Fruit fly (Drosophila melanogaster) whole organism, embryonic: Measurements from ENCODE around the gene CG13403.

Experiments
- ATbp ChIP-seq: fragments of 200-800 bp; sonication (Bioruptor generic); optimal IDR thresholded peaks from 2 replicates; lab custom pipeline; 2017; ENCODE audit warnings: missing biosample characterization, mild to moderate bottlenecking, missing genetic modification characterization, missing genetic modification reagents
- Atf3 ChIP-seq: fragments of 200-800 bp; sonication (Bioruptor generic); optimal IDR thresholded peaks from 3 replicates; lab custom pipeline; 2016; ENCODE audit warnings: missing biosample characterization, missing genetic modification characterization
- Awh ChIP-seq: fragments of 200-800 bp; sonication (Bioruptor generic); IDR thresholded peaks from 2 replicates; pipeline ENCODE4, ENCODE4 v1.3.6; 2022; ENCODE audit warnings: missing biosample characterization, missing genetic modification characterization
- Bdp1 ChIP-seq: fragments of 200-800 bp; sonication (Bioruptor generic); optimal IDR thresholded peaks from 3 replicates; lab custom pipeline; 2016; ENCODE audit warnings: missing biosample characterization, missing genetic modification characterization
- CG10462 ChIP-seq: fragments of 200-800 bp; sonication (Bioruptor generic); optimal IDR thresholded peaks from 2 replicates; lab custom pipeline; 2016; ENCODE audit warnings: missing biosample characterization, missing genetic modification characterization
- CG11456 ChIP-seq: fragments of 200-800 bp; sonication (Bioruptor generic); IDR thresholded peaks from 3 replicates; pipeline ENCODE4 v1.3.6; 2022; ENCODE audit warnings: missing biosample characterization, missing genetic modification characterization
- CG11504 ChIP-seq: fragments of 200-800 bp; sonication (Bioruptor generic); optimal IDR thresholded peaks from 3 replicates; lab custom pipeline; 2019; ENCODE audit warnings: missing biosample characterization, mild to moderate bottlenecking, missing genetic modification characterization, moderate library complexity
- CG13296 ChIP-seq: fragments of 200-800 bp; sonication (Bioruptor generic); optimal IDR thresholded peaks from 3 replicates; lab custom pipeline; 2018; ENCODE audit warnings: missing biosample characterization, mild to moderate bottlenecking, missing genetic modification characterization
- CG13775 ChIP-seq: fragments of 200-800 bp; sonication (Bioruptor generic); optimal IDR thresholded peaks from 3 replicates; lab custom pipeline; 2017; ENCODE audit warnings: missing biosample characterization, mild to moderate bottlenecking, missing genetic modification characterization
- CG14014 ChIP-seq: fragments of 200-800 bp; sonication (Bioruptor generic); IDR thresholded peaks from 2 replicates; pipeline ENCODE4 v1.3.6; 2022; ENCODE audit warnings: missing biosample characterization, missing genetic modification characterization
- CG15011 ChIP-seq: fragments of 200-800 bp; sonication (Bioruptor generic); optimal IDR thresholded peaks from 3 replicates; lab custom pipeline; 2018; ENCODE audit warnings: missing biosample characterization, mild to moderate bottlenecking, missing genetic modification characterization
- CG1529 ChIP-seq: fragments of 200-800 bp; sonication (Bioruptor generic); optimal IDR thresholded peaks from 3 replicates; lab custom pipeline; 2018; ENCODE audit warnings: missing biosample characterization, missing genetic modification characterization
- CG15514 ChIP-seq: fragments of 200-800 bp; sonication (Bioruptor generic); optimal IDR thresholded peaks from 3 replicates; lab custom pipeline; 2017; ENCODE audit warnings: missing biosample characterization, missing genetic modification characterization, mild to moderate bottlenecking, moderate library complexity, missing genetic modification reagents
- CG17359 ChIP-seq: fragments of 200-800 bp; sonication (Bioruptor generic); optimal IDR thresholded peaks from 3 replicates; lab custom pipeline; 2018; ENCODE audit warnings: missing biosample characterization, mild to moderate bottlenecking, missing genetic modification characterization, moderate library complexity
- CG17612 ChIP-seq: fragments of 200-800 bp; sonication (Bioruptor generic); IDR thresholded peaks from 2 replicates; pipeline ENCODE4 v1.3.6; 2022; ENCODE audit warnings: missing biosample characterization, missing genetic modification characterization
- CG18619 ChIP-seq: fragments of 200-800 bp; sonication (Bioruptor generic); optimal IDR thresholded peaks from 3 replicates; lab custom pipeline; 2017; ENCODE audit warnings: missing biosample characterization, mild to moderate bottlenecking, missing genetic modification characterization
- CG2875 ChIP-seq: fragments of 200-800 bp; sonication (Bioruptor generic); optimal IDR thresholded peaks from 2 replicates; lab custom pipeline; 2017; ENCODE audit warnings: missing biosample characterization, mild to moderate bottlenecking, missing genetic modification characterization, missing genetic modification reagents
- CG30403 ChIP-seq: fragments of 200-800 bp; sonication (Bioruptor generic); optimal IDR thresholded peaks from 3 replicates; lab custom pipeline; 2016; ENCODE audit warnings: missing biosample characterization, missing genetic modification characterization
- CG32767 ChIP-seq: fragments of 200-800 bp; sonication (Bioruptor generic); IDR thresholded peaks from 2 replicates; pipeline ENCODE4 v1.3.6; 2022; ENCODE audit warnings: missing biosample characterization, missing genetic modification characterization
- CG7357 ChIP-seq: fragments of 200-800 bp; sonication (Bioruptor generic); IDR thresholded peaks from 3 replicates; pipeline ENCODE4 v1.3.6; 2022; ENCODE audit warnings: missing biosample characterization, missing genetic modification characterization
- CG8924 ChIP-seq: fragments of 200-800 bp; optimal IDR thresholded peaks from 3 replicates; lab custom pipeline; 2019; ENCODE audit warnings: missing biosample characterization, mild to moderate bottlenecking, missing genetic modification characterization, moderate library complexity
- CG9876 ChIP-seq: fragments of 200-800 bp; sonication (Bioruptor generic); optimal IDR thresholded peaks from 2 replicates; lab custom pipeline; 2016; ENCODE audit warnings: missing biosample characterization, missing genetic modification characterization
- CG9932 ChIP-seq: fragments of 200-800 bp; sonication (Bioruptor generic); IDR thresholded peaks from 2 replicates; pipeline ENCODE4 v1.3.6; 2022; ENCODE audit warnings: missing biosample characterization, missing genetic modification characterization
- CoRest ChIP-seq: fragments of 200-800 bp; sonication (Bioruptor generic); optimal IDR thresholded peaks from 3 replicates; lab custom pipeline; 2018; ENCODE audit warnings: missing biosample characterization, mild to moderate bottlenecking, missing genetic modification characterization, moderate library complexity
- Drgx ChIP-seq: fragments of 200-800 bp; sonication (Bioruptor generic); IDR thresholded peaks from 2 replicates; pipeline ENCODE4 v1.3.6; 2022; ENCODE audit warnings: missing biosample characterization, missing genetic modification characterization
- Eip74EF ChIP-seq, 2 experiments: fragments of 200-800 bp in 1 of 2; fragments of >200 bp in 1 of 2; sonication (Bioruptor generic) in 1 of 2; optimal IDR thresholded peaks; 2 replicates each; lab custom pipeline; 2017 to 2019; ENCODE audit warnings: missing biosample characterization in 2 of 2, missing genetic modification characterization in 2 of 2, mild to moderate bottlenecking in 1 of 2, moderate library complexity in 1 of 2
- Fer2 ChIP-seq: fragments of 200-800 bp; sonication (Bioruptor generic); optimal IDR thresholded peaks from 2 replicates; lab custom pipeline; 2018; ENCODE audit warnings: missing biosample characterization, mild to moderate bottlenecking, missing genetic modification characterization, moderate library complexity
- Fer3 ChIP-seq: fragments of 200-800 bp; sonication (Bioruptor generic); optimal IDR thresholded peaks from 2 replicates; lab custom pipeline; 2018; ENCODE audit warnings: missing biosample characterization, mild to moderate bottlenecking, missing genetic modification characterization, moderate library complexity
- Gsc ChIP-seq: fragments of 200-800 bp; sonication (Bioruptor generic); IDR thresholded peaks from 2 replicates; pipeline ENCODE4 v1.3.6; 2022; ENCODE audit warnings: missing biosample characterization, missing genetic modification characterization
- Hr39 ChIP-seq: fragments of >200 bp; optimal IDR thresholded peaks from 2 replicates; lab custom pipeline; 2017
- Hr78 ChIP-seq, 2 experiments: fragments of 200-800 bp in 1 of 2; fragments of >200 bp in 1 of 2; sonication (Bioruptor generic) in 1 of 2; optimal IDR thresholded peaks; 2 replicates each; lab custom pipeline; 2017 to 2019; ENCODE audit warnings: missing biosample characterization in 2 of 2, missing genetic modification characterization in 2 of 2, mild to moderate bottlenecking in 1 of 2, moderate library complexity in 1 of 2
- Mad ChIP-seq: fragments of 200-800 bp; sonication (Bioruptor generic); optimal IDR thresholded peaks from 2 replicates; lab custom pipeline; 2016; ENCODE audit warnings: missing biosample characterization, missing genetic modification characterization
- Med ChIP-seq: fragments of 200-800 bp; sonication (Bioruptor generic); peaks from one replicate; lab custom pipeline; 2016; ENCODE audit warnings: missing biosample characterization, missing genetic modification characterization, mild to moderate bottlenecking, inconsistent platforms, moderate library complexity
- TFAM ChIP-seq: fragments of 200-800 bp; sonication (Bioruptor generic); optimal IDR thresholded peaks from 2 replicates; lab custom pipeline; 2017; ENCODE audit warnings: missing biosample characterization, missing genetic modification characterization, inconsistent platforms
- aop ChIP-seq: fragments of 200-800 bp; sonication (Bioruptor generic); IDR thresholded peaks from 2 replicates; pipeline ENCODE4 v1.3.6; 2022; ENCODE audit warnings: missing biosample characterization, missing genetic modification characterization
- bigmax ChIP-seq: fragments of 200-800 bp; sonication (Bioruptor generic); optimal IDR thresholded peaks from 2 replicates; lab custom pipeline; 2018; ENCODE audit warnings: missing biosample characterization, mild to moderate bottlenecking, missing genetic modification characterization
- btn ChIP-seq: fragments of 200-800 bp; sonication (Bioruptor generic); optimal IDR thresholded peaks from 2 replicates; lab custom pipeline; 2016; ENCODE audit warnings: missing biosample characterization, missing genetic modification characterization
- crol ChIP-seq: fragments of 200-800 bp; sonication (Bioruptor generic); IDR thresholded peaks from 2 replicates; pipeline ENCODE4 v1.3.6; 2022; ENCODE audit warnings: missing biosample characterization, missing genetic modification characterization
- ems ChIP-seq: fragments of 200-800 bp; sonication (Bioruptor generic); optimal IDR thresholded peaks from 3 replicates; lab custom pipeline; 2016; ENCODE audit warnings: missing biosample characterization, missing genetic modification characterization
- fd102C ChIP-seq: fragments of 200-800 bp; sonication (Bioruptor generic); optimal IDR thresholded peaks from 2 replicates; lab custom pipeline; 2018; ENCODE audit warnings: missing biosample characterization, mild to moderate bottlenecking, missing genetic modification characterization, moderate library complexity
- hkb ChIP-seq, 2 experiments: fragments of 200-800 bp in 1 of 2; fragments of >200 bp in 1 of 2; sonication (Bioruptor generic) in 1 of 2; IDR thresholded peaks in 1 of 2; optimal IDR thresholded peaks in 1 of 2; 2 replicates each; pipeline versions ENCODE4 v1.3.6 to Lab custom; 2017 to 2022; ENCODE audit warnings: missing biosample characterization in 1 of 2, missing genetic modification characterization in 1 of 2
- insv ChIP-seq, 2 experiments: fragments of 200-800 bp; sonication (Bioruptor generic); optimal IDR thresholded peaks; 3 replicates each; lab custom pipeline; 2016 to 2018; ENCODE audit warnings: missing biosample characterization in 2 of 2, missing genetic modification characterization in 2 of 2
- nmo ChIP-seq: fragments of 200-800 bp; sonication (Bioruptor generic); optimal IDR thresholded peaks from 2 replicates; lab custom pipeline; 2018; ENCODE audit warnings: missing biosample characterization, mild to moderate bottlenecking, missing genetic modification characterization, moderate library complexity
- odd ChIP-seq: fragments of 200-800 bp; sonication (Bioruptor generic); optimal IDR thresholded peaks from 2 replicates; lab custom pipeline; 2017; ENCODE audit warnings: missing biosample characterization, mild to moderate bottlenecking, missing genetic modification characterization
- onecut ChIP-seq: fragments of 200-800 bp; sonication (Bioruptor generic); IDR thresholded peaks from 2 replicates; pipeline ENCODE4 v1.3.6; 2022; ENCODE audit warnings: missing biosample characterization, missing genetic modification characterization
- otp ChIP-seq: fragments of 200-800 bp; sonication (Bioruptor generic); IDR thresholded peaks from 3 replicates; pipeline ENCODE4, ENCODE4 v1.3.6; 2022; ENCODE audit warnings: missing biosample characterization, missing genetic modification characterization
- slp2 ChIP-seq: fragments of 200-800 bp; sonication (Bioruptor generic); optimal IDR thresholded peaks from 2 replicates; lab custom pipeline; 2016; ENCODE audit warnings: missing biosample characterization, missing genetic modification characterization
- sr ChIP-seq: fragments of 200-800 bp; sonication (Bioruptor generic); IDR thresholded peaks from 3 replicates; pipeline ENCODE4 v1.3.6; 2022; ENCODE audit warnings: missing biosample characterization, missing genetic modification characterization
- tgo ChIP-seq: fragments of 200-800 bp; sonication (Bioruptor generic); IDR thresholded peaks from 3 replicates; pipeline ENCODE4 v1.3.6; 2022; ENCODE audit warnings: missing biosample characterization, missing genetic modification characterization
- vnd ChIP-seq: fragments of 200-800 bp; sonication (Bioruptor generic); IDR thresholded peaks from 3 replicates; pipeline ENCODE4 v1.3.6; 2022; ENCODE audit warnings: missing biosample characterization, missing genetic modification characterization; ENCODE audit not compliant: partially characterized antibody
- yki ChIP-seq: fragments of >200 bp; optimal IDR thresholded peaks from 3 replicates; lab custom pipeline; 2018

CG13403 gene

DNA sequence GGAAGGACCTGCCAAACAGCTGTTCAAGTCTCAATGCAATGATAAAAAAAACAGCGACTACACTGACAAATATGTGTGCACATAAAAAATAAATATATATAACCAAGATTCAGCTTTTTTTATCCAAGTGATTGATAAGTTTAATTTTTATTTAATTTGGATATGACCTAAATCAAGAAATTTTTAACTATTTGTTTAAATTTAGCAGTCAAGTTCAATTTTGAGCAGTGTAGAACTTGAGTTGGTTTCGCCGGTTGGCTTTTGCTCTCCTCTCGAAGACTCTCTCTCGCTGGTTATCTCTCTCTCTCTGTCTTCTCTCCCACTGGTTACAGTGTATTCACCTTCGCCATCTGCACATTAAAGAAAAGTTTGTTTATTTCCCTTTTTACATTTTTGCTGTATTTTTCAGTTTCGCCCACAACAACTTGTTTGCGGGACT lies 26.2 kb upstream of the CG13403 start (continued):
- TF ChIP-seq tgo (peak; percentile 89), aop (no peak), TFAM (GFP tag; lab: Kevin White, UChicago) (no peak), Awh (peak; percentile 84), ems (peak; percentile 44), CG9932 (GFP tag; lab: Robert Waterston, UW) (peak; percentile 85), CG17359 (tag; lab: Kevin White, UChicago) (peak; percentile 90), CG10462 (peak; percentile 80), CG17612 (GFP tag; lab: Robert Waterston, UW) (peak; percentile 70), otp (GFP tag; lab: Robert Waterston, UW) (peak; percentile 78; the same call in 2 of the 3 replicates), Atf3 (GFP tag; lab: Kevin White, UChicago) (peak; percentile 56), CG11456 (GFP tag; lab: Robert Waterston, UW) (peak; percentile 81), btn (GFP tag; lab: Kevin White, UChicago) (peak; percentile 34), Eip74EF (GFP tag; optimal IDR thresholded peaks at IDR 0.05; lab: Kevin White, UChicago) (peak in 1 of 2 experiments; percentile 92), CG13775 (GFP tag; lab: Kevin White, UChicago) (peak; percentile 81), Gsc (no peak), Fer3 (tag; lab: Kevin White, UChicago) (peak; percentile 89), CG15514 (GFP tag; lab: Kevin White, UChicago) (peak; percentile 75), ATbp (GFP tag; lab: Kevin White, UChicago) (peak; percentile 87), sr (GFP tag; lab: Robert Waterston, UW) (no peak), insv (GFP tag; optimal IDR thresholded peaks at IDR 0.05; lab: Kevin White, UChicago) (peak in 1 of 2 experiments; percentile 21), CoRest (tag; lab: Kevin White, UChicago) (peak; percentile 90), Med (GFP tag; lab: Kevin White, UChicago) (peak; percentile 94), Hr39 (lab: Kevin White, UChicago) (no peak), Bdp1 (GFP tag; lab: Kevin White, UChicago) (peak; percentile 52), odd (GFP tag; lab: Kevin White, UChicago) (peak; percentile 80), CG1529 (GFP tag; lab: Kevin White, UChicago) (peak; percentile 64), CG15011 (GFP tag; lab: Kevin White, UChicago) (peak; percentile 80), Mad (GFP tag; lab: Kevin White, UChicago) (peak; percentile 28), CG8924 (peak; percentile 92), hkb (optimal IDR thresholded peaks at IDR 0.05; lab: Kevin White, UChicago) (no peak), hkb (GFP tag; IDR thresholded peaks at IDR 0.05; lab: Robert Waterston, UW) (peak; percentile 93), CG2875 (GFP tag; lab: Kevin White, UChicago) (peak; percentile 75), CG30403 (GFP tag; lab: Kevin White, UChicago) (peak; percentile 91), crol (GFP tag; lab: Robert Waterston, UW) (peak; percentile 35; the same call in 1 of the 2 replicates), onecut (GFP tag; lab: Robert Waterston, UW) (peak; percentile 71), CG13296 (GFP tag; lab: Kevin White, UChicago) (peak; percentile 84), nmo (GFP tag; lab: Kevin White, UChicago) (peak; percentile 90), yki (no peak), fd102C (GFP tag; lab: Kevin White, UChicago) (peak; percentile 23), slp2 (GFP tag; lab: Kevin White, UChicago) (peak; percentile 65), CG9876 (peak; percentile 36), Hr78 (GFP tag; optimal IDR thresholded peaks at IDR 0.05; lab: Kevin White, UChicago) (peak in 1 of 2 experiments; percentile 53), CG11504 (tag; lab: Kevin White, UChicago) (peak; percentile 93), Drgx (GFP tag; lab: Robert Waterston, UW) (peak; percentile 97), CG7357 (peak; percentile 72; the same call in 2 of the 3 replicates), Fer2 (peak; percentile 71), CG14014 (GFP tag; lab: Robert Waterston, UW) (peak; percentile 84), vnd (no peak), CG18619 (peak; percentile 83), bigmax (GFP tag; lab: Kevin White, UChicago) (no peak), CG32767 (peak; percentile 88)
